Worm (Caenorhabditis elegans) whole organism, early embryonic: Measurements from ENCODE around the gene Y45F3A.1.

ENCODE experiments used
- ama-1 ChIP-seq: fragments of 150-350 bp; optimal IDR thresholded peaks from 2 replicates; lab custom pipeline; 2014
- hmbx-1 ChIP-seq: sonication (generic microtip); optimal IDR thresholded peaks from 2 replicates; lab custom pipeline; 2016; ENCODE audit warnings: mild to moderate bottlenecking, missing genetic modification characterization, missing compliant biosample characterization
- hmg-4 ChIP-seq: fragments of 200-800 bp; sonication (Bioruptor generic); optimal IDR thresholded peaks from 2 replicates; lab custom pipeline; 2018; ENCODE audit warnings: mild to moderate bottlenecking, missing genetic modification characterization, missing compliant biosample characterization
- hnd-1 ChIP-seq: sonication (generic microtip); optimal IDR thresholded peaks from 2 replicates; lab custom pipeline; 2016; ENCODE audit warnings: missing genetic modification characterization, missing compliant biosample characterization
- sea-1 ChIP-seq: fragments of 200-800 bp; sonication (Bioruptor generic); conservative IDR thresholded peaks from 2 replicates; pipeline ENCODE4 v1.3.6; 2022; ENCODE audit warnings: missing genetic modification characterization, missing compliant biosample characterization

DNA sequence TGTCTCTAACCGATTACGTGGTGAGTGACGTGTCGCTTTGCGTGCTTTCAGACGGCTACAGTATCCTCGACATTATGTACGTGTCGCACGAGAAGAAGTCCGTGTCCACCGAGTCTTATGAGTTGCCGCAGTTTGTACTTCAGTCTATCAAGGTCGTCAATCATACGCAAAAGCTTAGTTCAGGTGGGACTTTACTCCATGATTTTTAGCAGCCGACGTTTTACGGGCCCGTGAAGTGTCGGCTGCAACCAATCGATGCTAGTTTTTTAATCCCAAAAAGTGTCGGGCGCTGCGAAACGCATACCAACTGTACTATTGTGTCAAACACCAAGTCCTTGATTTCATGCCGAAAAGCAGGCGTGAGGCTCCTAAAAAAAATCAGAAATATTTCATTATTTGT lies 36.9 kb downstream of the Y45F3A.1 start:
- TF ChIP-seq hnd-1 (no peak), hmbx-1 (tag; lab: Kevin White, UChicago) (no peak), ama-1 (lab: Kevin White, UChicago) (no peak), hmg-4 (GFP tag; lab: Kevin White, UChicago) (no peak), sea-1 (no peak)
